Worm (Caenorhabditis elegans): ENCODE measurements around the gene C01B10.44.
A peak's percentile ranks its signal among the peaks of the same experiment; 100 is the strongest.

Gene C01B10.44

DNA sequence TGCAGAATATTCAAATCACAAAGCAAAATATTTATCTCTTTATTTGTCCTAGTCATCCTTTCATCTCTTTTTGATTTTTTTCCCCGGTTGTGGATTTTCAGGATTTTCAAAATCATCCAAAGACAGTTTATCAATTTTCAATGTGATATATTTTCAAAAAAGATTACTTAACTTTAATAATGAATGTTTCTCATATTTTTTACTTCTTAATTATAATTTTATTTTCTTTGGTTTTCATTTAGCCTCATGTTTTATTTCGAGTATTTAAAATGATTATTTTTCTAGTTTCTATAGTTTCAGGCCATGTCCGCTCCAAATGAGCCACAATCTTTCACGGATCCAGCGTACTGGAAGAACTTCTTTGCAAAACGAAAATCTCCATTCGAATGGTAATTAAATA lies 11.3 kb downstream of the C01B10.44 start, which contains the start of gene metl-13:
metl-13 (plus strand) TSS at position 301 of the 400 bp plus-strand sequence.
- TF ChIP-seq elt-3 (tag; optimal IDR thresholded peaks at IDR 0.05) = no peak
- TF ChIP-seq vab-15 (tag; optimal IDR thresholded peaks at IDR 0.05) = no peak

- TF ChIP-seq mep-1 (tag; optimal IDR thresholded peaks at IDR 0.05) (no peak), unc-62 (GFP tag; optimal IDR thresholded peaks at IDR 0.05) (no peak), ceh-90 (tag; optimal IDR thresholded peaks at IDR 0.05) (no peak), C34B4.2 (tag; optimal IDR thresholded peaks at IDR 0.05) (no peak), snu-23 (GFP tag; optimal IDR thresholded peaks at IDR 0.05) (no peak), mef-2 (tag; optimal IDR thresholded peaks at IDR 0.05) (no peak), nhr-85 (tag) (no peak), hlh-17 (GFP tag; optimal IDR thresholded peaks at IDR 0.05; ENCODE audit: borderline replicate concordance) (no peak), fkh-10 (GFP tag; optimal IDR thresholded peaks at IDR 0.05) (no peak), blmp-1 (tag; optimal IDR thresholded peaks at IDR 0.05) (no peak), nhr-47 (tag; optimal IDR thresholded peaks at IDR 0.05) (no peak), mab-9 (GFP tag; IDR thresholded peaks at IDR 0.05) (no peak), ceh-82 (tag; optimal IDR thresholded peaks at IDR 0.05) (no peak), pag-3 (tag; optimal IDR thresholded peaks at IDR 0.05; ENCODE audit: borderline replicate concordance, insufficient read depth) (no peak), zag-1 (tag; optimal IDR thresholded peaks at IDR 0.05) (no peak), ztf-4 (tag; optimal IDR thresholded peaks at IDR 0.05) (no peak)
Measured at ce11 chrIV:6638256-6638655, 14.8 kb downstream of the C01B10.44 start, which contains the start of gene C01B10.7. Gene C01B10.7, plus strand, starts transcription at chrIV:6638556.

DNA sequence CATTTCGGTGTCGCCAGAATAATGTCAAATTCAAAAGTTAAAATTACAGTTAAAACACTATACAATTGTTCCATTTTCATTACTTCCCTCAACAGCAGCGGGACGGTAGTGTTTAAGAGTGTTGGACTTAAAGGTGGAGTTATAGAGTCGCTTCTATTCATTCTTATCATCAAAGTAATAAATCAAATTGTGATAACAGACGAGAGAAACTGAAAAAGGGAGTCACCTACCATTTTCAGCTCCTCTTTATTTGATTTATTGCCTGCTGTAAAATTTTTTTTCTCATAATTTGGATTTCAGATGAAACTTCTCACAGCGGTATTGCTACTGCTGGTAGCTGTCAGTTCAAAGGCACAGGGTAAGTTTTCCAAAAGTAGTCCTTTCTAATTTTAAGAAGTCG lies 16.4 kb downstream of the C01B10.44 start, which contains the start of gene C01B10.6:
C01B10.6 (plus strand) TSS at position 301 of the 400 bp plus-strand sequence.
- TF ChIP-seq nhr-237 (tag; optimal IDR thresholded peaks at IDR 0.05) (no peak), elt-3 (tag; optimal IDR thresholded peaks at IDR 0.05) (no peak), unc-130 (tag; optimal IDR thresholded peaks at IDR 0.05) (no peak), aly-2 (tag; optimal IDR thresholded peaks at IDR 0.05) (no peak), lin-13 (GFP tag; optimal IDR thresholded peaks at IDR 0.05) (no peak), aha-1 (tag; optimal IDR thresholded peaks at IDR 0.05) (no peak)

ce11 chrIV:6645867-6646655 lies 22.6 kb downstream of the C01B10.44 start, which contains the start of gene hil-7:
Gene hil-7, plus strand, starts transcription at chrIV:6646312.
- peak; percentile 77 for TF ChIP-seq lin-13 (GFP tag; optimal IDR thresholded peaks at IDR 0.05)
- peak; percentile 83 for TF ChIP-seq blmp-1 (tag; optimal IDR thresholded peaks at IDR 0.05)
- no peak for TF ChIP-seq sptf-1 (tag; optimal IDR thresholded peaks at IDR 0.05)
- TF ChIP-seq dpl-1 (GFP tag; optimal IDR thresholded peaks at IDR 0.05) = peak; percentile 57 to 64 (median 63)
- peak; percentile 35 for TF ChIP-seq dsc-1 (tag; optimal IDR thresholded peaks at IDR 0.05)
- TF ChIP-seq nhr-12 (tag; optimal IDR thresholded peaks at IDR 0.05) = no peak
- no peak for TF ChIP-seq unc-130 (tag; optimal IDR thresholded peaks at IDR 0.05)
- TF ChIP-seq pqm-1 (tag; optimal IDR thresholded peaks at IDR 0.05) = no peak
- TF ChIP-seq nhr-28 (tag; optimal IDR thresholded peaks at IDR 0.05) = no peak
- no peak for TF ChIP-seq ces-1 (GFP tag; optimal IDR thresholded peaks at IDR 0.05)
- no peak for TF ChIP-seq egl-27 (tag; optimal IDR thresholded peaks at IDR 0.05)
- peak; percentile 79 for TF ChIP-seq nhr-47 (tag; optimal IDR thresholded peaks at IDR 0.05)
- peak; percentile 55 for TF ChIP-seq xbp-1 (tag; optimal IDR thresholded peaks at IDR 0.05)
- TF ChIP-seq Y116A8C.19 (tag; optimal IDR thresholded peaks at IDR 0.05; ENCODE audit: borderline replicate concordance) = no peak
- no peak for TF ChIP-seq ceh-82 (tag; optimal IDR thresholded peaks at IDR 0.05)
- TF ChIP-seq nhr-71 (tag; optimal IDR thresholded peaks at IDR 0.05) = peak; percentile 91
- no peak for TF ChIP-seq nhr-76 (tag; optimal IDR thresholded peaks at IDR 0.05)
- peak; percentile 67 for TF ChIP-seq isw-1 (GFP tag; IDR thresholded peaks at IDR 0.05)
- TF ChIP-seq fkh-4 (tag; optimal IDR thresholded peaks at IDR 0.05; ENCODE audit: borderline replicate concordance) = no peak
- TF ChIP-seq vab-15 (tag; optimal IDR thresholded peaks at IDR 0.05) = peak; percentile 40
- no peak for TF ChIP-seq fkh-10 (GFP tag; optimal IDR thresholded peaks at IDR 0.05)
- TF ChIP-seq tlp-1 (tag; optimal IDR thresholded peaks at IDR 0.05) = no peak
- peak; percentile 69 for TF ChIP-seq snpc-4 (tag; optimal IDR thresholded peaks at IDR 0.05)
- TF ChIP-seq unc-98 (GFP tag; IDR thresholded peaks at IDR 0.05) = 0 out of 2 replicates have a peak, but pooled peaks have one; percentile 35
- TF ChIP-seq ets-5 (GFP tag; IDR thresholded peaks at IDR 0.05) = no peak
- no peak for TF ChIP-seq ceh-88 (GFP tag; IDR thresholded peaks at IDR 0.05)
- TF ChIP-seq C34B4.2 (tag; optimal IDR thresholded peaks at IDR 0.05) = no peak
- TF ChIP-seq lin-14 (GFP tag; optimal IDR thresholded peaks at IDR 0.05) = peak; percentile 93
- peak; percentile 52 for TF ChIP-seq mef-2 (tag; optimal IDR thresholded peaks at IDR 0.05)
- peak; percentile 44 for TF ChIP-seq egl-13 (tag; optimal IDR thresholded peaks at IDR 0.05)
- TF ChIP-seq mab-9 (GFP tag; IDR thresholded peaks at IDR 0.05) = 0 out of 2 replicates have a peak, but pooled peaks have one; percentile 28
